Worm (Caenorhabditis elegans) whole organism, L1 larva: ENCODE measurements around the gene ttr-48.

ENCODE experiments used
- F16B12.6 ChIP-seq: fragments of 150-350 bp; optimal IDR thresholded peaks from 2 replicates; lab custom pipeline; 2014; ENCODE audit warnings: missing biosample characterization, missing genetic modification characterization
- aly-2 ChIP-seq: fragments of 150-350 bp; optimal IDR thresholded peaks from 2 replicates; lab custom pipeline; 2014; ENCODE audit warnings: missing biosample characterization, missing genetic modification characterization
- ama-1 ChIP-seq: fragments of 150-350 bp; optimal IDR thresholded peaks from 2 replicates; lab custom pipeline; 2014
- blmp-1 ChIP-seq: fragments of 150-350 bp; optimal IDR thresholded peaks from 2 replicates; lab custom pipeline; 2014; ENCODE audit warnings: missing biosample characterization, missing genetic modification characterization
- ceh-82 ChIP-seq, 3 experiments: fragments of 150-350 bp in 1 of 3; sonication (generic microtip) in 2 of 3; optimal IDR thresholded peaks; 2 replicates each; lab custom pipeline; 2014 to 2017; ENCODE audit warnings: missing biosample characterization in 3 of 3, missing genetic modification characterization in 3 of 3
- ceh-90 ChIP-seq: sonication (generic microtip); optimal IDR thresholded peaks from 2 replicates; lab custom pipeline; 2016; ENCODE audit warnings: missing genetic modification characterization, missing compliant biosample characterization
- efl-1 ChIP-seq, 4 experiments: fragments of 150-350 bp; optimal IDR thresholded peaks in 3 of 4; peaks in 1 of 4; 1 replicate in 1 of 4; 2 replicates in 3 of 4; lab custom pipeline; 2014; ENCODE audit warnings: missing biosample characterization in 2 of 4, missing genetic modification characterization in 2 of 4, missing genetic modification reagents in 2 of 4
- efl-3 ChIP-seq: fragments of 200-800 bp; sonication (Bioruptor generic); optimal IDR thresholded peaks from 2 replicates; lab custom pipeline; 2018; ENCODE audit warnings: mild to moderate bottlenecking, missing genetic modification characterization, missing compliant biosample characterization
- egl-13 ChIP-seq: sonication (generic microtip); optimal IDR thresholded peaks from 2 replicates; lab custom pipeline; 2016; ENCODE audit warnings: missing genotype, missing genetic modification reagents, missing genetic modification characterization, missing compliant biosample characterization
- ets-5 ChIP-seq: fragments of 200-800 bp; sonication (Bioruptor generic); IDR thresholded peaks from 2 replicates; pipeline ENCODE4 v1.3.6; 2022; ENCODE audit warnings: missing genetic modification characterization, missing compliant biosample characterization
- fkh-10 ChIP-seq: sonication (generic microtip); optimal IDR thresholded peaks from 2 replicates; lab custom pipeline; 2017; ENCODE audit warnings: missing biosample characterization, missing genetic modification reagents, missing genetic modification characterization
- fkh-4 ChIP-seq: sonication (generic microtip); optimal IDR thresholded peaks from 2 replicates; lab custom pipeline; 2016; ENCODE audit warnings: missing compliant biosample characterization, missing genetic modification characterization, borderline replicate concordance
- fkh-8 ChIP-seq: sonication (generic microtip); optimal IDR thresholded peaks from 2 replicates; lab custom pipeline; 2016; ENCODE audit warnings: mild to moderate bottlenecking, missing genetic modification characterization, missing compliant biosample characterization
- fos-1 ChIP-seq: fragments of 150-350 bp; optimal IDR thresholded peaks from 2 replicates; lab custom pipeline; 2014; ENCODE audit warnings: missing biosample characterization, missing genetic modification characterization
- grh-1 ChIP-seq: fragments of 200-800 bp; sonication (Bioruptor generic); IDR thresholded peaks from 2 replicates; pipeline ENCODE4 v1.3.6; 2022; ENCODE audit warnings: missing genetic modification reagents, missing genetic modification characterization, missing compliant biosample characterization
- irx-1 ChIP-seq: sonication (generic microtip); optimal IDR thresholded peaks from 2 replicates; lab custom pipeline; 2016; ENCODE audit warnings: missing genetic modification characterization, missing compliant biosample characterization
- lin-13 ChIP-seq: fragments of 150-350 bp; optimal IDR thresholded peaks from 2 replicates; lab custom pipeline; 2014; ENCODE audit warnings: missing biosample characterization, missing genetic modification reagents, missing genetic modification characterization
- lin-14 ChIP-seq: fragments of 200-800 bp; sonication (Bioruptor generic); optimal IDR thresholded peaks from 2 replicates; lab custom pipeline; 2018; ENCODE audit warnings: mild to moderate bottlenecking, missing genetic modification characterization, moderate library complexity, missing compliant biosample characterization
- lin-35 ChIP-seq, 2 experiments: fragments of 150-350 bp; optimal IDR thresholded peaks; 2 replicates each; lab custom pipeline; 2014; ENCODE audit warnings: missing biosample characterization in 2 of 2, missing genetic modification characterization in 2 of 2, missing genetic modification reagents in 2 of 2
- lsy-2 ChIP-seq, 2 experiments: fragments of 150-350 bp; optimal IDR thresholded peaks; 2 replicates each; lab custom pipeline; 2014; ENCODE audit warnings: missing biosample characterization in 2 of 2, missing genetic modification characterization in 2 of 2
- mef-2 ChIP-seq: fragments of 150-350 bp; optimal IDR thresholded peaks from 2 replicates; lab custom pipeline; 2014; ENCODE audit warnings: missing biosample characterization, missing genetic modification characterization
- nhr-19 ChIP-seq: fragments of 200-800 bp; sonication (Bioruptor generic); conservative IDR thresholded peaks from 2 replicates; pipeline ENCODE4 v1.3.6; 2022; ENCODE audit warnings: missing genetic modification characterization, missing compliant biosample characterization
- nhr-20 ChIP-seq: sonication (generic microtip); optimal IDR thresholded peaks from 2 replicates; lab custom pipeline; 2016; ENCODE audit warnings: mild to moderate bottlenecking, missing genetic modification characterization, missing compliant biosample characterization
- nhr-47 ChIP-seq: sonication (generic microtip); optimal IDR thresholded peaks from 2 replicates; lab custom pipeline; 2016; ENCODE audit warnings: mild to moderate bottlenecking, missing genetic modification characterization, moderate library complexity, missing compliant biosample characterization
- nhr-71 ChIP-seq: sonication (generic microtip); optimal IDR thresholded peaks from 2 replicates; lab custom pipeline; 2016; ENCODE audit warnings: mild to moderate bottlenecking, missing genetic modification characterization, moderate library complexity, missing compliant biosample characterization
- nhr-85 ChIP-seq: sonication (generic microtip); peaks from one replicate; lab custom pipeline; 2016; ENCODE audit warnings: missing genetic modification characterization, inconsistent platforms, missing compliant biosample characterization
- nhr-90 ChIP-seq: sonication (generic microtip); optimal IDR thresholded peaks from 2 replicates; lab custom pipeline; 2016; ENCODE audit warnings: mild to moderate bottlenecking, missing genetic modification characterization, missing compliant biosample characterization; ENCODE audit not compliant: poor library complexity
- pag-3 ChIP-seq: sonication (generic microtip); optimal IDR thresholded peaks from 2 replicates; lab custom pipeline; 2017; ENCODE audit warnings: missing genetic modification characterization, mild to moderate bottlenecking, missing compliant biosample characterization, antibody characterized with exemption, borderline replicate concordance; ENCODE audit not compliant: insufficient read depth
- pqm-1 ChIP-seq: sonication (generic microtip); optimal IDR thresholded peaks from 3 replicates; lab custom pipeline; 2017; ENCODE audit warnings: missing biosample characterization, missing genetic modification characterization
- snpc-4 ChIP-seq: fragments of 150-350 bp; optimal IDR thresholded peaks from 2 replicates; lab custom pipeline; 2014; ENCODE audit warnings: missing biosample characterization, missing genetic modification characterization
- sox-4 ChIP-seq: sonication (generic microtip); optimal IDR thresholded peaks from 2 replicates; lab custom pipeline; 2016; ENCODE audit warnings: missing genetic modification characterization, missing compliant biosample characterization
- sup-37 ChIP-seq: fragments of 200-800 bp; sonication (Bioruptor generic); optimal IDR thresholded peaks from 2 replicates; lab custom pipeline; 2018; ENCODE audit warnings: mild to moderate bottlenecking, missing genetic modification characterization, missing compliant biosample characterization
- tlp-1 ChIP-seq: fragments of 150-350 bp; optimal IDR thresholded peaks from 2 replicates; lab custom pipeline; 2014; ENCODE audit warnings: missing biosample characterization, missing genetic modification characterization
- unc-130 ChIP-seq: fragments of 150-350 bp; optimal IDR thresholded peaks from 2 replicates; lab custom pipeline; 2017; ENCODE audit warnings: missing biosample characterization, missing genetic modification characterization, inconsistent platforms
- unc-30 ChIP-seq: sonication (generic microtip); optimal IDR thresholded peaks from 2 replicates; lab custom pipeline; 2017; ENCODE audit warnings: missing biosample characterization, missing genetic modification characterization
- unc-86 ChIP-seq: sonication (generic microtip); optimal IDR thresholded peaks from 2 replicates; lab custom pipeline; 2016; ENCODE audit warnings: missing genetic modification characterization, missing compliant biosample characterization
- vab-15 ChIP-seq: sonication (generic microtip); optimal IDR thresholded peaks from 2 replicates; lab custom pipeline; 2017; ENCODE audit warnings: missing genotype, mild to moderate bottlenecking, missing genetic modification characterization, missing compliant biosample characterization
- xbp-1 ChIP-seq: sonication (generic microtip); optimal IDR thresholded peaks from 2 replicates; lab custom pipeline; 2016; ENCODE audit warnings: missing genetic modification characterization, missing compliant biosample characterization
- zag-1 ChIP-seq: fragments of 150-350 bp; optimal IDR thresholded peaks from 2 replicates; lab custom pipeline; 2014; ENCODE audit warnings: missing biosample characterization, missing genetic modification characterization

Gene ttr-48

ce11 chrX:3803314-3803713, 38.9 kb downstream of the ttr-48 start, which contains the start of gene F35A5.8 (continued):
- TF ChIP-seq aly-2 (tag; lab: Kevin White, UChicago) (peak; percentile 0), pag-3 (tag; lab: Kevin White, UChicago) (peak; percentile 20), nhr-71 (tag; lab: Kevin White, UChicago) (peak; percentile 88), efl-1 (optimal IDR thresholded peaks at IDR 0.05; lab: Kevin White, UChicago) (peak; percentile 54 to 64), efl-1 (GFP tag; optimal IDR thresholded peaks at IDR 0.05 in 1 of 2; lab: Kevin White, UChicago) (peak; percentile 48 to 96), lin-13 (GFP tag; lab: Kevin White, UChicago) (peak; percentile 27), efl-3 (no peak), fkh-4 (tag; lab: Kevin White, UChicago) (peak; percentile 15), pqm-1 (no peak), ama-1 (lab: Kevin White, UChicago) (no peak), ceh-82 (tag; optimal IDR thresholded peaks at IDR 0.05; lab: Kevin White, UChicago) (peak; percentile 66 to 83 (median 69)), ceh-90 (no peak), irx-1 (tag; lab: Kevin White, UChicago) (peak; percentile 71), unc-130 (peak; percentile 88), snpc-4 (peak; percentile 26), nhr-90 (tag; lab: Kevin White, UChicago) (peak; percentile 80), sox-4 (tag; lab: Kevin White, UChicago) (peak; percentile 26), zag-1 (tag; lab: Kevin White, UChicago) (no peak), vab-15 (no peak), lin-35 (GFP tag; optimal IDR thresholded peaks at IDR 0.05; lab: Kevin White, UChicago) (peak; percentile 59 to 80), fos-1 (tag; lab: Kevin White, UChicago) (peak; percentile 61), blmp-1 (peak; percentile 76), xbp-1 (peak; percentile 84), nhr-19 (GFP tag; lab: Robert Waterston, UW) (peak; percentile 85), grh-1 (GFP tag; lab: Robert Waterston, UW) (peak; percentile 46), unc-30 (tag; lab: Kevin White, UChicago) (no peak), ets-5 (no peak), lsy-2 (tag; optimal IDR thresholded peaks at IDR 0.05; lab: Kevin White, UChicago) (peak; percentile 83), lin-14 (GFP tag; lab: Kevin White, UChicago) (peak; percentile 89), nhr-20 (tag; lab: Kevin White, UChicago) (peak; percentile 80), nhr-85 (tag; lab: Kevin White, UChicago) (peak; percentile 76), tlp-1 (tag; lab: Kevin White, UChicago) (no peak)

ce11 chrX:3802743-3803142, 39.5 kb downstream of the ttr-48 start:
- TF ChIP-seq ceh-90, result no peak
- TF ChIP-seq unc-30 (tag; lab: Kevin White, UChicago), result no peak
- no peak for TF ChIP-seq sup-37 (GFP tag; lab: Kevin White, UChicago)
- TF ChIP-seq ceh-82 (tag; optimal IDR thresholded peaks at IDR 0.05; lab: Kevin White, UChicago), result peak in 2 of 3 experiments; percentile 14 to 48
- TF ChIP-seq egl-13, result peak; percentile 35
- no peak for TF ChIP-seq pqm-1
- no peak for TF ChIP-seq fos-1 (tag; lab: Kevin White, UChicago)
- TF ChIP-seq fkh-10 (GFP tag; lab: Kevin White, UChicago), result peak; percentile 69
- TF ChIP-seq snpc-4, result no peak
- no peak for TF ChIP-seq grh-1 (GFP tag; lab: Robert Waterston, UW)
- TF ChIP-seq fkh-8, result no peak
- TF ChIP-seq efl-1 (optimal IDR thresholded peaks at IDR 0.05; lab: Kevin White, UChicago), result no peak
- TF ChIP-seq efl-1 (GFP tag; optimal IDR thresholded peaks at IDR 0.05 in 1 of 2; lab: Kevin White, UChicago), result no peak
- TF ChIP-seq lin-14 (GFP tag; lab: Kevin White, UChicago), result peak; percentile 61
- no peak for TF ChIP-seq nhr-47

ce11 chrX:3798288-3798687, 44.0 kb downstream of the ttr-48 start:
- TF ChIP-seq fos-1 (tag; lab: Kevin White, UChicago), result no peak
- no peak for TF ChIP-seq nhr-19 (GFP tag; lab: Robert Waterston, UW)
- no peak for TF ChIP-seq lsy-2 (tag; optimal IDR thresholded peaks at IDR 0.05; lab: Kevin White, UChicago)
- no peak for TF ChIP-seq unc-86 (tag; lab: Kevin White, UChicago)
- no peak for TF ChIP-seq nhr-71 (tag; lab: Kevin White, UChicago)
- TF ChIP-seq pqm-1, result no peak
- TF ChIP-seq lin-35 (GFP tag; optimal IDR thresholded peaks at IDR 0.05; lab: Kevin White, UChicago), result no peak
- no peak for TF ChIP-seq mef-2 (tag; lab: Kevin White, UChicago)
- no peak for TF ChIP-seq F16B12.6 (tag; lab: Kevin White, UChicago)
